Fruit fly (Drosophila melanogaster) Kc167 (cell line): ENCODE measurements around the gene Atg3.

ENCODE experiments used
- Myc ChIP-seq: fragments of >200 bp; optimal IDR thresholded peaks from 2 replicates; lab custom pipeline; 2017; ENCODE audit warnings: missing external identifiers
- Sin3A ChIP-seq: fragments of >200 bp; optimal IDR thresholded peaks from 2 replicates; lab custom pipeline; 2018; ENCODE audit warnings: missing external identifiers
- h ChIP-seq: fragments of >200 bp; optimal IDR thresholded peaks from 3 replicates; lab custom pipeline; 2018; ENCODE audit warnings: missing external identifiers
- psq ChIP-seq: fragments of >200 bp; optimal IDR thresholded peaks from 2 replicates; lab custom pipeline; 2017; ENCODE audit warnings: missing external identifiers

DNA sequence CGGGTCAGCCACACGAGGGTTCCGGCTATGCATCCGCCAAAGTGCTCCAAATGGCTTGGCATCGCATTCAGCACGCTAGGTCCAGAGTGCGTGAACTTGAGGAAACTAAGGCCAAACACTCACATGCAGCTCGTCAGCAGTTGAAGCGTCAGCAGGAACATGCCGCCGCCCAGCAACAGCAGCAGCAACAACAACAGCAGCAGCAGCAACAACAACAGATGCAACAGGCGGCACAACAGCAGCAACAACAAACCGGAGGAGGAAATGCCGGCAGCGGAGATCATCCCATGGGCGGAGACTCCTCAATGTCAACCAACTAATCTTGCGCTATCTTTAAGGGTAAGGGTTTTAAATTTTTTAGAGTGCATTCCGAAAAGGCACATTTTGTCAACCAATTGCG, 2.3 kb upstream of the Atg3 start:
- TF ChIP-seq psq (lab: Kevin White, UChicago) (no peak), h (lab: Kevin White, UChicago) (no peak), Sin3A (lab: Kevin White, UChicago) (no peak), Myc (no peak)
